Worm (Caenorhabditis elegans) whole organism, L4 larva: ENCODE results near the gene F35H10.5.

ENCODE experiments used
- D1046.2 ChIP-seq: fragments of 200-800 bp; sonication (Bioruptor generic); IDR thresholded peaks from 2 replicates; pipeline ENCODE4 v1.3.6; 2022; ENCODE audit warnings: missing genetic modification characterization, missing compliant biosample characterization
- F26F4.8 ChIP-seq: fragments of 200-800 bp; sonication (Bioruptor generic); conservative IDR thresholded peaks from 2 replicates; pipeline ENCODE4 v1.3.6; 2022; ENCODE audit warnings: missing genetic modification characterization, missing compliant biosample characterization
- F37D6.2 ChIP-seq: sonication (generic microtip); optimal IDR thresholded peaks from 2 replicates; lab custom pipeline; 2016; ENCODE audit warnings: mild to moderate bottlenecking, missing genetic modification characterization, missing compliant biosample characterization
- F44E2.7 ChIP-seq: fragments of 200-800 bp; sonication (Bioruptor generic); IDR thresholded peaks from 2 replicates; pipeline ENCODE4 v2.1.2; 2022; ENCODE audit warnings: missing genetic modification characterization, missing compliant biosample characterization
- Y105C5A.15 ChIP-seq: fragments of 200-800 bp; sonication (Bioruptor generic); IDR thresholded peaks from 2 replicates; pipeline ENCODE4 v1.3.6; 2022; ENCODE audit warnings: missing genetic modification characterization, missing compliant biosample characterization
- Y75B8A.6 ChIP-seq: fragments of 200-800 bp; sonication (Bioruptor generic); IDR thresholded peaks from 2 replicates; pipeline ENCODE4 v1.3.6; 2022; ENCODE audit warnings: missing genetic modification reagents, missing genetic modification characterization, missing compliant biosample characterization
- arid-1 ChIP-seq: fragments of 200-800 bp; sonication (Bioruptor generic); conservative IDR thresholded peaks from 2 replicates; pipeline ENCODE4 v1.3.6; 2022; ENCODE audit warnings: missing genetic modification reagents, missing genetic modification characterization, missing compliant biosample characterization
- ceh-20 ChIP-seq: fragments of 200-800 bp; sonication (Bioruptor generic); IDR thresholded peaks from 2 replicates; pipeline ENCODE4 v1.3.6; 2022; ENCODE audit warnings: missing genetic modification reagents, missing genetic modification characterization, missing compliant biosample characterization
- ceh-28 ChIP-seq: fragments of 150-350 bp; optimal IDR thresholded peaks from 2 replicates; lab custom pipeline; 2014; ENCODE audit warnings: missing biosample characterization, missing genetic modification reagents, missing genetic modification characterization
- ceh-44 ChIP-seq: fragments of 200-800 bp; sonication (Bioruptor generic); IDR thresholded peaks from 2 replicates; pipeline ENCODE4 v1.3.6; 2022; ENCODE audit warnings: missing genetic modification reagents, missing genetic modification characterization, missing compliant biosample characterization
- ceh-82 ChIP-seq: sonication (generic microtip); optimal IDR thresholded peaks from 2 replicates; lab custom pipeline; 2017; ENCODE audit warnings: missing biosample characterization, missing genetic modification characterization
- daf-16 ChIP-seq, 3 experiments: sonication (generic microtip); optimal IDR thresholded peaks; 2 replicates each; lab custom pipeline; 2016 to 2017; ENCODE audit warnings: missing genetic modification characterization in 3 of 3, missing genetic modification reagents in 3 of 3, mild to moderate bottlenecking in 2 of 3, missing compliant biosample characterization in 2 of 3, missing biosample characterization in 1 of 3, moderate library complexity in 1 of 3
- daf-19 ChIP-seq: fragments of 200-800 bp; sonication (Bioruptor generic); conservative IDR thresholded peaks from 2 replicates; pipeline ENCODE4 v1.3.6; 2022; ENCODE audit warnings: missing genetic modification characterization, missing compliant biosample characterization
- daf-8 ChIP-seq: fragments of 200-800 bp; sonication (Bioruptor generic); IDR thresholded peaks from 2 replicates; pipeline ENCODE4 v1.3.6; 2022; ENCODE audit warnings: missing genetic modification characterization, missing compliant biosample characterization
- dmd-6 ChIP-seq: fragments of 200-800 bp; sonication (Bioruptor generic); IDR thresholded peaks from 2 replicates; pipeline ENCODE4 v1.3.6; 2022; ENCODE audit warnings: missing genetic modification reagents, missing genetic modification characterization, missing compliant biosample characterization
- dmd-8 ChIP-seq: fragments of 200-800 bp; sonication (Bioruptor generic); IDR thresholded peaks from 2 replicates; pipeline ENCODE4 v1.3.6; 2022; ENCODE audit warnings: missing genetic modification characterization, missing compliant biosample characterization
- duxl-1 ChIP-seq: sonication (generic microtip); optimal IDR thresholded peaks from 2 replicates; lab custom pipeline; 2016; ENCODE audit warnings: mild to moderate bottlenecking, missing genetic modification characterization, moderate library complexity, missing compliant biosample characterization; ENCODE audit not compliant: poor library complexity
- dve-1 ChIP-seq: sonication (generic microtip); optimal IDR thresholded peaks from 2 replicates; lab custom pipeline; 2017; ENCODE audit warnings: antibody characterized with exemption, mild to moderate bottlenecking, missing genetic modification characterization, missing compliant biosample characterization; ENCODE audit not compliant: insufficient read depth
- egl-27 ChIP-seq: sonication (generic microtip); optimal IDR thresholded peaks from 3 replicates; lab custom pipeline; 2017; ENCODE audit warnings: missing biosample characterization, missing genetic modification reagents, missing genetic modification characterization
- hlh-11 ChIP-seq: fragments of 200-800 bp; sonication (Bioruptor generic); optimal IDR thresholded peaks from 2 replicates; lab custom pipeline; 2018; ENCODE audit warnings: mild to moderate bottlenecking, missing genetic modification characterization, missing compliant biosample characterization
- hlh-30 ChIP-seq: sonication (generic microtip); optimal IDR thresholded peaks from 2 replicates; lab custom pipeline; 2017; ENCODE audit warnings: antibody characterized with exemption, mild to moderate bottlenecking, missing genetic modification characterization, missing compliant biosample characterization; ENCODE audit not compliant: insufficient read depth
- hmg-1.1 ChIP-seq: fragments of 200-800 bp; sonication (Bioruptor generic); IDR thresholded peaks from 2 replicates; pipeline ENCODE4 v1.3.6; 2022; ENCODE audit warnings: missing genetic modification reagents, missing genetic modification characterization, missing compliant biosample characterization
- lin-13 ChIP-seq: fragments of 150-350 bp; optimal IDR thresholded peaks from 2 replicates; lab custom pipeline; 2014; ENCODE audit warnings: missing biosample characterization, missing genetic modification reagents, missing genetic modification characterization
- lin-15B ChIP-seq: fragments of 150-350 bp; sonication (generic microtip); optimal IDR thresholded peaks from 3 replicates; lab custom pipeline; 2014; ENCODE audit warnings: missing biosample characterization, missing genetic modification characterization
- lin-38 ChIP-seq: fragments of 200-800 bp; sonication (Bioruptor generic); IDR thresholded peaks from 2 replicates; pipeline ENCODE4 v1.3.6; 2022; ENCODE audit warnings: missing genetic modification reagents, missing genetic modification characterization, missing compliant biosample characterization
- lin-39 ChIP-seq: fragments of 150-350 bp; optimal IDR thresholded peaks from 2 replicates; lab custom pipeline; 2014; ENCODE audit warnings: missing biosample characterization, missing genetic modification reagents, missing genetic modification characterization
- madf-9 ChIP-seq: fragments of 200-800 bp; sonication (Bioruptor generic); conservative IDR thresholded peaks from 2 replicates; pipeline ENCODE4 v1.3.6; 2022; ENCODE audit warnings: missing genetic modification reagents, missing genetic modification characterization, missing compliant biosample characterization
- mdl-1 ChIP-seq, 2 experiments: fragments of 150-350 bp in 1 of 2; sonication (generic microtip) in 1 of 2; optimal IDR thresholded peaks; 2 replicates each; lab custom pipeline; 2014 to 2017; ENCODE audit warnings: missing biosample characterization in 2 of 2, missing genetic modification characterization in 2 of 2
- mep-1 ChIP-seq: fragments of 150-350 bp; sonication (generic microtip); optimal IDR thresholded peaks from 3 replicates; lab custom pipeline; 2014; ENCODE audit warnings: missing biosample characterization, missing genetic modification characterization
- mxl-2 ChIP-seq: fragments of 200-800 bp; sonication (Bioruptor generic); conservative IDR thresholded peaks from 2 replicates; pipeline ENCODE4 v1.3.6; 2022; ENCODE audit warnings: missing genetic modification reagents, missing genetic modification characterization, missing compliant biosample characterization
- nhr-10 ChIP-seq: fragments of 150-350 bp; optimal IDR thresholded peaks from 2 replicates; lab custom pipeline; 2014; ENCODE audit warnings: missing biosample characterization, missing genetic modification characterization
- nhr-11 ChIP-seq: fragments of 150-350 bp; optimal IDR thresholded peaks from 2 replicates; lab custom pipeline; 2014; ENCODE audit warnings: missing biosample characterization, missing genetic modification characterization
- nhr-111 ChIP-seq: fragments of 200-800 bp; sonication (Bioruptor generic); optimal IDR thresholded peaks from 2 replicates; lab custom pipeline; 2018; ENCODE audit warnings: mild to moderate bottlenecking, missing genetic modification characterization, missing compliant biosample characterization
- nhr-237 ChIP-seq: sonication (generic microtip); optimal IDR thresholded peaks from 2 replicates; lab custom pipeline; 2017; ENCODE audit warnings: missing biosample characterization, missing genetic modification characterization
- nhr-28 ChIP-seq: fragments of 150-350 bp; optimal IDR thresholded peaks from 2 replicates; lab custom pipeline; 2014; ENCODE audit warnings: missing biosample characterization, missing genetic modification characterization
- nhr-42 ChIP-seq: fragments of 200-800 bp; sonication (Bioruptor generic); IDR thresholded peaks from 2 replicates; pipeline ENCODE4 v1.3.6; 2022; ENCODE audit warnings: missing genetic modification characterization, missing compliant biosample characterization
- nhr-48 ChIP-seq: sonication (generic microtip); optimal IDR thresholded peaks from 2 replicates; lab custom pipeline; 2016; ENCODE audit warnings: mild to moderate bottlenecking, missing genetic modification characterization, missing compliant biosample characterization
- nhr-77 ChIP-seq: fragments of 150-350 bp; optimal IDR thresholded peaks from 2 replicates; lab custom pipeline; 2014; ENCODE audit warnings: missing biosample characterization, missing genetic modification characterization
- pha-4 ChIP-seq, 2 experiments: fragments of 150-350 bp in 1 of 2; fragments of 200-800 bp in 1 of 2; sonication (Bioruptor generic) in 1 of 2; IDR thresholded peaks in 1 of 2; optimal IDR thresholded peaks in 1 of 2; 2 replicates each; pipeline versions ENCODE4 v1.3.6 to Lab custom; 2014 to 2022; ENCODE audit warnings: missing genetic modification characterization in 2 of 2, missing genetic modification reagents in 2 of 2, missing biosample characterization in 1 of 2, missing compliant biosample characterization in 1 of 2
- php-3 ChIP-seq: fragments of 200-800 bp; sonication (Bioruptor generic); IDR thresholded peaks from 2 replicates; pipeline ENCODE4 v1.3.6; 2022; ENCODE audit warnings: missing genetic modification reagents, missing genetic modification characterization, missing compliant biosample characterization
- pqm-1 ChIP-seq: sonication (generic microtip); optimal IDR thresholded peaks from 2 replicates; lab custom pipeline; 2017; ENCODE audit warnings: missing biosample characterization, missing genetic modification characterization
- saeg-2 ChIP-seq: fragments of 200-800 bp; sonication (Bioruptor generic); IDR thresholded peaks from 2 replicates; pipeline ENCODE4 v1.3.6; 2022; ENCODE audit warnings: missing genetic modification reagents, missing genetic modification characterization, missing compliant biosample characterization
- sdz-12 ChIP-seq: fragments of 200-800 bp; sonication (Bioruptor generic); optimal IDR thresholded peaks from 2 replicates; lab custom pipeline; 2018; ENCODE audit warnings: mild to moderate bottlenecking, missing genetic modification characterization, missing compliant biosample characterization
- unc-130 ChIP-seq: sonication (generic microtip); optimal IDR thresholded peaks from 2 replicates; lab custom pipeline; 2016; ENCODE audit warnings: missing genetic modification reagents, missing genetic modification characterization, missing compliant biosample characterization
- zip-2 ChIP-seq: fragments of 150-350 bp; optimal IDR thresholded peaks from 2 replicates; lab custom pipeline; 2014; ENCODE audit warnings: missing biosample characterization, missing genetic modification characterization

The F35H10.5 gene

DNA sequence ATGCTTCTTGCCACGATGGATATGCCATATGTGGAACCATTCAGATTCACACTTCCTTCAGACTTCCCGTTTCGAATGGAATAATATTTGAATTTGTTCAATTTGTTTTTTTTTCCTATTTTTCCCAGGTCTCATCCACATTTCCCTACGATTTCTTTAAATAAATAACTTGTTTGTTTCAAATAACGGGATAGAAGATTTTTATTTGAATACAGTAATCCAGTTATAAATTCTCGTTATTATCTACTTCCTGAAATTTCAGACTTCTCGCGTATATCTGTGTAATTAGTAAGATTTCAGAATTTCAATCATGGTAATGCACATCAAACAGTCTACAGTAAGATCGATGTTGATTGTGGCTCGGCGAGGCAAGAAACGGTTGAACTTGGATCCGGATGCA is at the start of gene F35H10.5:
Gene F35H10.5, plus strand, starts transcription at position 301 of the 400 bp plus-strand sequence.
- 0 out of 2 replicates have a peak, but pooled peaks have one; percentile 8 for TF ChIP-seq lin-38 (GFP tag; lab: Robert Waterston, UW)
- TF ChIP-seq mxl-2 (GFP tag; lab: Robert Waterston, UW): no peak

DNA sequence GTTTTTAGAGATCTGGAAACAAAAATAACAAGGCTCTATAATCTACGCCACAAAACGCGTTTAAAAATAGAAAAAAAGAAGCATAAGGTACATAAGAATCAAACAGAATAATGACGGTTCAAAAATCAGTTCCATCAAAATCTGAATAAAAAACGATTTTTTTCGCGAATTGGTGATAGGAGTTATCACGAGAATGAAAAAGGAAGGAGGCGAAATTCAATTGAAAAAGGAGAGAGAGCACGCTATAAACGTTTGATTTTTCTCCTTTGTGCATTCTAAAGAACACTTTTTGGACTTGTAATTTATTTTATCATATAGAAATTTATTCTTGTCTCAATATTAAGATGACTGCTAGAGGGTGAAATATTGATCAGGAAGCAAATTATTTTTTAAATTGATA is 49.2 kb upstream of the F35H10.5 start:
- TF ChIP-seq F44E2.7 (GFP tag; lab: Robert Waterston, UW): no peak
- TF ChIP-seq pqm-1 (tag; lab: Kevin White, UChicago): peak; percentile 29
- TF ChIP-seq ceh-20 (GFP tag; lab: Robert Waterston, UW): no peak
- no peak for TF ChIP-seq ceh-82 (tag; lab: Kevin White, UChicago)
- peak; percentile 38 for TF ChIP-seq nhr-28 (tag; lab: Kevin White, UChicago)
- no peak for TF ChIP-seq lin-39
- peak; percentile 75 for TF ChIP-seq dmd-6 (GFP tag; lab: Robert Waterston, UW)
- no peak for TF ChIP-seq nhr-237 (tag; lab: Kevin White, UChicago)
- TF ChIP-seq dve-1: peak; percentile 69
- peak; percentile 21 for TF ChIP-seq hlh-11 (tag; lab: Kevin White, UChicago)
- no peak for TF ChIP-seq arid-1 (GFP tag; lab: Robert Waterston, UW)
- TF ChIP-seq mep-1: peak; percentile 26
- peak; percentile 6 for TF ChIP-seq nhr-77 (tag; lab: Kevin White, UChicago)
- no peak for TF ChIP-seq Y75B8A.6 (GFP tag; lab: Robert Waterston, UW)
- no peak for TF ChIP-seq lin-13 (GFP tag; lab: Kevin White, UChicago)
- no peak for TF ChIP-seq php-3 (GFP tag; lab: Robert Waterston, UW)
- TF ChIP-seq F37D6.2 (tag; lab: Kevin White, UChicago): no peak
- TF ChIP-seq D1046.2 (GFP tag; lab: Robert Waterston, UW): no peak
- peak in 1 of 2 experiments; percentile 45 for TF ChIP-seq mdl-1 (tag; optimal IDR thresholded peaks at IDR 0.05; lab: Kevin White, UChicago)

DNA sequence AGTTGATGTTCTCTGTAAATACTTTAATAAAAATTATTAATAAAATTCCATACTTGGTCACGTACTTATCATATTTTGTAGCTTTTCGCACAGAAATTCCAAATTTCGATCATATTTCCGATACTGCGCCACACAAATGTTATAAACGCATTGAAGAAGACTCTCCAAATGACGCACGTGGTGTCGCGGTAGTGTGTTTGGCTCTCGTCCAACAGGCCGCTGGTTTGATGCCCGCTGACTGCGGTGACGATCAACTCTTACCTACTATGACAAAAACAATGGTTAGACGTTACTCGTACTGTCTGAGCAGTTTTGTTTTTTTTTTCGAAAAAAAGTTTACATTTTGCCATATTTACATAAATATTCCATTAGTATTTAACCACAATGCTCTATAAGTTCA is 47.7 kb upstream of the F35H10.5 start:
- TF ChIP-seq ceh-28 (no peak), egl-27 (no peak), F44E2.7 (GFP tag; lab: Robert Waterston, UW) (peak; percentile 96), madf-9 (GFP tag; lab: Robert Waterston, UW) (peak; percentile 60; the same call in 1 of the 2 replicates), ceh-44 (no peak), F26F4.8 (GFP tag; lab: Robert Waterston, UW) (peak; percentile 98), F37D6.2 (tag; lab: Kevin White, UChicago) (peak; percentile 33), nhr-237 (tag; lab: Kevin White, UChicago) (no peak), zip-2 (tag; lab: Kevin White, UChicago) (peak; percentile 25), nhr-11 (tag; lab: Kevin White, UChicago) (no peak), php-3 (GFP tag; lab: Robert Waterston, UW) (peak; percentile 84), lin-39 (no peak), lin-13 (GFP tag; lab: Kevin White, UChicago) (peak; percentile 79), nhr-10 (tag; lab: Kevin White, UChicago) (no peak), sdz-12 (GFP tag; lab: Kevin White, UChicago) (peak; percentile 83), daf-8 (0 out of 2 replicates have a peak, but pooled peaks have one; percentile 45), pha-4 (GFP tag; IDR thresholded peaks at IDR 0.05; lab: Robert Waterston, UW) (peak; percentile 95), pha-4 (tag; optimal IDR thresholded peaks at IDR 0.05; lab: Kevin White, UChicago) (no peak), daf-19 (GFP tag; lab: Robert Waterston, UW) (peak; percentile 93), pqm-1 (tag; lab: Kevin White, UChicago) (peak; percentile 46), hlh-30 (tag; lab: Kevin White, UChicago) (peak; percentile 77), duxl-1 (peak; percentile 79), daf-16 (GFP tag; optimal IDR thresholded peaks at IDR 0.05; lab: Kevin White, UChicago) (peak; percentile 37 to 90), daf-16 (tag; optimal IDR thresholded peaks at IDR 0.05; lab: Kevin White, UChicago) (peak; percentile 76), nhr-77 (tag; lab: Kevin White, UChicago) (peak; percentile 6), Y105C5A.15 (GFP tag; lab: Robert Waterston, UW) (peak; percentile 93; the same call in 1 of the 2 replicates), nhr-42 (GFP tag; lab: Robert Waterston, UW) (peak; percentile 79; the same call in 1 of the 2 replicates), dmd-8 (GFP tag; lab: Robert Waterston, UW) (peak; percentile 97), lin-15B (no peak), hmg-1.1 (GFP tag; lab: Robert Waterston, UW) (peak; percentile 86), nhr-111 (GFP tag; lab: Kevin White, UChicago) (peak; percentile 55), unc-130 (GFP tag; lab: Kevin White, UChicago) (peak; percentile 80), nhr-48 (tag; lab: Kevin White, UChicago) (peak; percentile 70), mxl-2 (GFP tag; lab: Robert Waterston, UW) (peak; percentile 72), saeg-2 (0 out of 2 replicates have a peak, but pooled peaks have one; percentile 54)
